Fruit fly (Drosophila melanogaster): ENCODE measurements around the gene Kdm5.

DNA sequence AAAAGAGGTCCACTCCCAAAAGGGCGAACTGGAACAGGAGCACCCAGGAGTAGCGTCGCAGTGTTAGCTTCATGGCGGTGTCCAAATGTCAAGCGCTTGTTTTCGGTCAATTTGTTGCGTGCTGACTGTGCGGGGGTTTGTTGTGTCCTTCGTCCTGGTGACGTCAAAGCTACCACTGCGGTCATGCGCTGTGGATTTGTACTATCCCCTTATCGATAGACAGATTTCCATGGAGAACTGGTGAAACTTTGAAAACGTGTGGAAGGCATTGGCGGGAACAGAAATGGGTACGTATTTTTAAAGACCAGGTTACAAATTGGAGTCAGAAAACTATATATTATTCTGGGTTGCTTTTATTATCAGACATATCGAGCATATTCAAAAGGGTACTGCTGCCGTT, 43.1 kb downstream of the Kdm5 start, which contains the start of gene CG13999:
- TF ChIP-seq ttk (optimal IDR thresholded peaks at IDR 0.05) (no peak), Sin3A (optimal IDR thresholded peaks at IDR 0.05) (no peak), Myc (optimal IDR thresholded peaks at IDR 0.05) (no peak), psq (optimal IDR thresholded peaks at IDR 0.05) (no peak), h (optimal IDR thresholded peaks at IDR 0.05) (no peak)
